Worm (Caenorhabditis elegans) whole organism, early embryonic: ENCODE measurements around the gene flp-8.

Experiments used
- aly-1 ChIP-seq: sonication (generic microtip); optimal IDR thresholded peaks from 2 replicates; lab custom pipeline; 2016; ENCODE audit warnings: missing genetic modification characterization, missing compliant biosample characterization
- ama-1 ChIP-seq: fragments of 150-350 bp; optimal IDR thresholded peaks from 2 replicates; lab custom pipeline; 2014
- ceh-36 ChIP-seq: sonication (generic microtip); optimal IDR thresholded peaks from 2 replicates; lab custom pipeline; 2016; ENCODE audit warnings: missing genetic modification characterization, inconsistent platforms, missing compliant biosample characterization
- ets-7 ChIP-seq: sonication (generic microtip); optimal IDR thresholded peaks from 2 replicates; lab custom pipeline; 2016; ENCODE audit warnings: missing genotype, missing genetic modification characterization, missing compliant biosample characterization
- flt-1 ChIP-seq: fragments of 200-800 bp; sonication (Bioruptor generic); IDR thresholded peaks from 2 replicates; pipeline ENCODE4 v1.3.6; 2022; ENCODE audit warnings: missing genetic modification characterization, missing compliant biosample characterization
- hmbx-1 ChIP-seq: sonication (generic microtip); optimal IDR thresholded peaks from 2 replicates; lab custom pipeline; 2016; ENCODE audit warnings: mild to moderate bottlenecking, missing genetic modification characterization, missing compliant biosample characterization
- hmg-4 ChIP-seq: fragments of 200-800 bp; sonication (Bioruptor generic); optimal IDR thresholded peaks from 2 replicates; lab custom pipeline; 2018; ENCODE audit warnings: mild to moderate bottlenecking, missing genetic modification characterization, missing compliant biosample characterization
- hnd-1 ChIP-seq: sonication (generic microtip); optimal IDR thresholded peaks from 2 replicates; lab custom pipeline; 2016; ENCODE audit warnings: missing genetic modification characterization, missing compliant biosample characterization
- pes-1 ChIP-seq: fragments of 200-800 bp; sonication (Bioruptor generic); IDR thresholded peaks from 2 replicates; pipeline ENCODE4 v1.3.6; 2022; ENCODE audit warnings: missing genetic modification reagents, missing genetic modification characterization, missing compliant biosample characterization
- sea-1 ChIP-seq: fragments of 200-800 bp; sonication (Bioruptor generic); conservative IDR thresholded peaks from 2 replicates; pipeline ENCODE4 v1.3.6; 2022; ENCODE audit warnings: missing genetic modification characterization, missing compliant biosample characterization
- tra-4 ChIP-seq: sonication (generic microtip); optimal IDR thresholded peaks from 2 replicates; lab custom pipeline; 2017; ENCODE audit warnings: missing genetic modification characterization, missing compliant biosample characterization

DNA sequence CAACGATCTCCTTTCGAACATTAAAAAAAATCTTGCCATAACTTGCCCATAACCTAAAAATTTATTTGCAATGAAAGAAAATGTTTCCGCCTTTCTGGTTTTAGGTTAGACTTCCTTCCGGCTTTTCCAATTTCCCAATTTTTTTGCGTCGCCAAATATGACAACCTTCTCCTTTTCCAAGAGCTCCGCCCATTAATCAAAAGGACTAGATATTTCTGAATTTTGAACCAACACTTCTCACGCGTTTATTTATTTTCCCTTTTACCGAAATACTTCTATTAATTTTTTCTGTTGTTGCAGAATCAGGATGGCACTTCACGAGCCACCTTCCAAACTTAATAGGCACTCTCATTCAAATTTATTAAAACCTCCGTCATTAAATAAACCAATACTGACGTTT, 35.6 kb upstream of the flp-8 start, which contains the start of gene egrh-1:
- no peak for TF ChIP-seq flt-1 (GFP tag; lab: Robert Waterston, UW)
- no peak for TF ChIP-seq ama-1
- no peak for TF ChIP-seq hnd-1 (tag; lab: Kevin White, UChicago)
- TF ChIP-seq ceh-36 (tag; lab: Kevin White, UChicago), result no peak
- no peak for TF ChIP-seq sea-1 (GFP tag; lab: Robert Waterston, UW)
- TF ChIP-seq hmg-4, result no peak
- TF ChIP-seq hmbx-1, result no peak
- no peak for TF ChIP-seq ets-7 (tag; lab: Kevin White, UChicago)
- TF ChIP-seq tra-4 (tag; lab: Kevin White, UChicago), result no peak
- no peak for TF ChIP-seq pes-1
- no peak for TF ChIP-seq aly-1 (tag; lab: Kevin White, UChicago)
